Worm (Caenorhabditis elegans) whole organism, dauer: ENCODE measurements around the gene srh-141.

Source experiments
- unc-62 ChIP-seq: sonication (generic microtip); optimal IDR thresholded peaks from 2 replicates; lab custom pipeline; 2017; ENCODE audit warnings: missing biosample characterization, missing genetic modification reagents, missing genetic modification characterization

Gene srh-141

DNA sequence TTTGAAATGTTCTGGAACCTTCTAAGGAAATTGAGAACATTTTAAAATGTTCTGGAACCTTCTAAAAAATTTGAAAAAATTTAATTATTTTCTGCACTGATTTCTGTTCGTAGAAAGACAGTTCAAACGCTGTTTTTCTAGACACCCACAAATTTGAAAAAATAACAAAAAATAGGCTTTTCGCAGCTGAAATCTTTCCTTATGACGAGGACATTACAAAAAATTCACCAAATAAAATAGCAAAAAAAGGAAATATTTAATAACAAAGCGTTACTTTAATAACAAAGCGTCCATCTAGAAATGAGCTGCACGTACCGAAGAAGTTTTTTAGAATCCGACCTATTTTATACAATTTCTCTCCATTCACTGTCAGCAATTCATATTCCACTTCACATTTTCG, at the start of gene srh-141:
TSS of gene srh-141 (plus strand) at position 301 of the 400 bp plus-strand sequence.
- no peak for TF ChIP-seq unc-62 (GFP tag; lab: Kevin White, UChicago)

DNA sequence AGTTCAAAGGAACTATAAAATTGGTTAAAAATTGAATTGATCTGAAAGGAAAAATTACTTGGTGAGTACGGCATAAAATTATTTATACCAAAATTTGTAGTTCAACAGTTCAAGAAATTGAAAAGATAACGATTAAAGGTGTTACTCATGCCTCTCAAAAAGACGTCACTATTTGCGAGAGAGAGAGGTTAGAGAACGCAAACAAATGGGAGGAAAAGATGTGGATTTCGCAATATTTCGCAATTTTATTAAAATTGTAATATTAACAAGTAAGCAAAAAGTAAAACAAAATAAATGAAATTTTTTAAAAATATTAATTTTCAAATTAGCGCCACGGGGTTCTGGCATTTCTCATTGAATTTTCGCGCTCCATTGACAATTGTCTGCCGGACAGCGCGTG, 48.6 kb upstream of the srh-141 start, which contains the start of gene F13A7.11:
TSS of gene F13A7.11 (minus strand) at position 174 of the 400 bp plus-strand sequence.
- no peak for TF ChIP-seq unc-62 (GFP tag; lab: Kevin White, UChicago)

ce11 chrV:16395739-16396138, 48.0 kb upstream of the srh-141 start, which contains the start of gene F13A7.12:
TSS of gene F13A7.12 (plus strand) at chrV:16396039.
- TF ChIP-seq unc-62 (GFP tag; lab: Kevin White, UChicago): no peak

DNA sequence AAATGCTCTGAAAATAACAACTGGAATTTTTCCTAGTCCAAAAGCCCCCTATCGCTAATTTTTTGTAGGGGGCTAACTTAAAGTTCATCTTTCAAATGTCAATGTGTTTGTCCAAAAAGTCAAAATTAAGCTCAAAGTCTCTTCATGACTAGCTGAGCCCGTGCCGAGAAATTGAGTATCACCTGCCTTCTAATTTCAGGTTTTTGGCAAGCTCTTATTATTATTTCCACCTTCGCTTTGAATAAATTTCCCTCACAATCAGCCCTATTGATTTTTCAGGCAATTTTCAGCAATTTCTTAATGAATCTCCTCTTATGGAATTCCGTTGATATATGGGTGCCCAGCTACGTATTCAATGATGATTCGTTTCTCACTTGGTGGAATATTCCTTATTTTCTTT, 44.3 kb upstream of the srh-141 start, which contains the start of gene sre-36:
TSS of gene sre-36 (plus strand) at position 301 of the 400 bp plus-strand sequence.
- no peak for TF ChIP-seq unc-62 (GFP tag; lab: Kevin White, UChicago)

DNA sequence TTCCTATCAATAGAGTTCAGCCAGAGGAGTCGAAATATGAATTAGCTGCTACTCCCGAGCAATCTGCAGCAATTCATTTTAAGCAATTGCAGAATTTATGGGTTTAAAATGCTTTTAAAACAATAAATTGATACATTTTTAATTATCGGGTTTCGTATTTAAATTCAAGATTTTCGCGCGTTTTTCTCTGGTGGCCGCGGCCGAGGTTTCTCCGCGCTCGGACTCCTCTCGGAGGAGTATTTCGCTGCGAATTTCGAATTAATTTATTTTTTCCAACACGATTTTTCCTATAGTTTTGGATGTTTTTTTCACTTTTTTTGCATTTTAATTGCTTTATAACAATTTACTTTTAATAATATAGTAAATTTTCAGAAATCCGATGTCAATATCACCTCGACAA, 42.2 kb upstream of the srh-141 start, which contains the start of gene F13A7.14:
TSS of gene F13A7.14 (plus strand) at position 373 of the 400 bp plus-strand sequence.
- no peak for TF ChIP-seq unc-62 (GFP tag; lab: Kevin White, UChicago)

ce11 chrV:16403974-16404373, 39.8 kb upstream of the srh-141 start, which contains the start of gene syp-1:
TSS of gene syp-1 (plus strand) at chrV:16404274.
- no peak for TF ChIP-seq unc-62 (GFP tag; lab: Kevin White, UChicago)

DNA sequence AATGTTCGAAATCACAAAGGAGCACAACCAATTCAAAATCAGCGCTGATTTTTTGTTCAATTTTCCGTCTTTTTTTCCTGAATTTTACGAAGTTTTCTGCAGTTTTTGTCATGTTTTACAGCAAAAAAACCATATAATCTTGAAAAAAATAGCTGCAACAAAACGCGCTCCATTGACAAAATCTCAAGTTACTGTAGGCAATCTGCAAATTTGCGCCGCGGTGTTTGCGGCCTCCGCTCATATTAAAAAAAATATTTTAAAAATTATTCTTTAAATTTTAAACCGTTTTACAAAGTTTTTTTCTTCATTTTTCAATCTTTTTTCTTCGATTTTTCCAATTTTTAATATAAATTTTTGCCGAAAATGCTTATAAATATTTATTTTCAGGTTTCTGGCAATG, 38.4 kb upstream of the srh-141 start:
- TF ChIP-seq unc-62 (GFP tag; lab: Kevin White, UChicago): no peak

DNA sequence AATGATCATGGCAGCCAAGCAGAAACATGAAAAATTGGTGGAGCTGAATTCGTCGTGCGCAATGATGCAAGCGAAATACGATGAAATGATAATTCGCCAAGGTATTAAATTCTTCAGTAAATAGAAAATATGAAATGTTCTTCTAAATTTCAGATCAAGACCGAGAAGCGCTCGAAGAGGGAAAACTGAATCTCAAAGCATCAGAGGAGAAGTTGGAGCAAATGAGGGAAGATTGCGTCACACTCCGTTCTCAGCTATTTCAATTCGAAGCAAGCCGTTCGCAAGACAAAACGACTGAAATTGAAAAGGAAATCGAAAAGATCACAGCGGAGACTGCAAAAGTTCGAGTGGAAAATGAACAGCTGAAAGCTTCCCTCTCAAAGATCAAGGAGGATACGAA, 37.4 kb upstream of the srh-141 start:
- TF ChIP-seq unc-62 (GFP tag; lab: Kevin White, UChicago): no peak

DNA sequence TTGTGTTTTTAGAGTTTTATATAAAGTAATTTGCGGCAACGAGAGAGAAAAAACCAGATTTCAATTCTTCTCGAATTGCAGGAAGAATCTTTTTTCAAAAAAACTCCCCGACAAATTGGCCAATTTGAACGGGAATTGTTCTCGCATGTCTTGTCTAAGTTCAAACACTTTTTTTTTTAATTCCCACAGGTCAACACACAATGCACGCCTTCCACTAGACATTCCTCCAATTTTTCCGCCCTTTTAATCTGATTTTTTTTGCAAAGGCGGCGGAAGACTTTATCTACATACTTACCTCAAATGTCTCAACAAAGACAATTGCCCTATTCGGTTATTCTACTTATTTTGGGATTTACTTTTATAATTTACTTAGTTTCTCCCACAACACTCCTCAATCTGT, 36.1 kb upstream of the srh-141 start, which contains the start of gene F26D2.3:
TSS of gene F26D2.3 (plus strand) at position 301 of the 400 bp plus-strand sequence.
- TF ChIP-seq unc-62 (GFP tag; lab: Kevin White, UChicago): no peak

- TF ChIP-seq unc-62 (GFP tag; lab: Kevin White, UChicago): no peak
Measured at ce11 chrV:16410521-16410920, 33.2 kb upstream of the srh-141 start, which contains the start of gene srh-145. TSS of gene srh-145 (plus strand) at chrV:16410713.

DNA sequence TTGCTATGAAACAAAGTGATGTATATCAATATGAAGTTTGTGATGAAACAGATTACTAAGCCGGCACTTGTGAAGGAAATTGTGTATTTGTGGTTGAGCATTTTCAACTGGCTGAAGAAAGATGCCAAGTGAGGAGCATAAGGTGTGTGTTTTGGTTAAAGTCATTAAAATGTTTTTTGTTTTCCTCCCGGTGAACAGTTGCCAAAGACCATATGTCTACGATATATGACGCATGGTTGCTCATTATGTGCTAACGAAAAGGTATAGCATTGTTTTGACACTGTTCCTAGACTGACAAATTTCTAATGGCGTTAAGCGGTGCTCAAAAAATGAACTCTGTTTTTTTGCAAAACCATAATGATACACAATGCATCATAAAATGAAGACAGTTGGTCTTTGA, 26.7 kb upstream of the srh-141 start, which contains the start of gene str-55:
TSS of gene str-55 (minus strand) at position 101 of the 400 bp plus-strand sequence.
- no peak for TF ChIP-seq unc-62 (GFP tag; lab: Kevin White, UChicago)

ce11 chrV:16419769-16420168, 24.0 kb upstream of the srh-141 start, which contains the start of gene F26D2.16:
TSS of gene F26D2.16 (minus strand) at chrV:16419869.
- TF ChIP-seq unc-62 (GFP tag; lab: Kevin White, UChicago): no peak

- TF ChIP-seq unc-62 (GFP tag; lab: Kevin White, UChicago): no peak
Measured at ce11 chrV:16420696-16421095, 23.0 kb upstream of the srh-141 start, which contains the start of gene srw-48. TSS of gene srw-48 (plus strand) at chrV:16420996.

DNA sequence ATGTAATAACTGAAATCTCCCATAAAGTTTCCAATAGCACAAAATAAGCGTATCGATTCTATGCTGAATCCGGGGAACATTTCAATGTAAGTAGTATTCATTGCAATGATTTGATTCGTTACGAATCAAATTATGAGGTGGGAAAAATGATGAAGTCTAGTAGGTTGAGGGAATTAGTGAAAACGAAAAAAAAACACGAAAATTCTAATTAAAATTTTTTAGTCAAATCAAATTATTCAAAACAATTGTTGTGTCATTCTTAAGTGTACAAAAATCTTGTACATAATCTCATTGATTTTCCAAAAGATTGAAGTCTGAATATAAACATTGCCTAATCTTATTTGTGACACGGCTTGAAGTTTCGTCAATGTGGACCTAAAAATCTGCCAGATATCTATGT, 19.3 kb upstream of the srh-141 start, which contains the start of gene srw-29:
TSS of gene srw-29 (minus strand) at position 101 of the 400 bp plus-strand sequence.
- TF ChIP-seq unc-62 (GFP tag; lab: Kevin White, UChicago): no peak

DNA sequence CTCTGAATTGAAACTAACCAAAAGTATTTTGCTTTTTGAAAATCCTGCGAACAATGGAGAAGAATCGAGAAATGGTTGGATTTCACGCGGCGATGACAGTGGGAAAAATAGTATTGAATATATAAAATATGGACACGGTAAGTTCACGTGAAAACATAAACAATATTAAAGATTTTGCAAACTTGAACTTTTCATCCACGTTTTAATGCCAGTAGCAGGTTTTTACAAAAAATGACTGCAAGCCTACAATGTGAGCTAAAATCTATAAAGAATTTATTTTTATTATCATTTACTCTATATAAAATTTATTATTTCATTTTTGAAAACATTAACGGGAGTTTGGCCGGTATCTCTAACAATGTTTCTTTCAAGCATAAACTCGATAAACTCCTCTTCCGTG, 14.2 kb upstream of the srh-141 start, which contains the start of gene F26D2.10:
TSS of gene F26D2.10 (minus strand) at position 101 of the 400 bp plus-strand sequence.
- TF ChIP-seq unc-62 (GFP tag; lab: Kevin White, UChicago): no peak

DNA sequence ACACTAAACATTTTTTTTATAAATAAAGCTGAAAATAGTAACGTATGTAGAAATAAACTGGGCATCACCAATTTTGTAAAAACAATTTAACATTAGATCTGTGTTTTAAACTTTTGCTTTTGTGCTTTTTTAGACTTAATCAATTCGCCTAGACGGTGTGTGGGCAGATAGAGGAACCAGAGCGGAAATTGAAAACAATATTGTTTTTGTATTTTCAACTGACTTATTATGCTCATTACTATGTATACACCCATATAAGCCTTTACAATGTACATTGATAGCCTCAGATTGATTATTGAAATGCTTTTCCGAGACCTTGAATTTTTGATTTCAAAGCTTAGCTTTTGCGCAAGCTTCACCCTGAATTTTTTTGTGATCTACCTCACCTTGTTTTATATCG, 13.8 kb upstream of the srh-141 start, which contains the start of gene str-73:
TSS of gene str-73 (plus strand) at position 301 of the 400 bp plus-strand sequence.
- no peak for TF ChIP-seq unc-62 (GFP tag; lab: Kevin White, UChicago)

DNA sequence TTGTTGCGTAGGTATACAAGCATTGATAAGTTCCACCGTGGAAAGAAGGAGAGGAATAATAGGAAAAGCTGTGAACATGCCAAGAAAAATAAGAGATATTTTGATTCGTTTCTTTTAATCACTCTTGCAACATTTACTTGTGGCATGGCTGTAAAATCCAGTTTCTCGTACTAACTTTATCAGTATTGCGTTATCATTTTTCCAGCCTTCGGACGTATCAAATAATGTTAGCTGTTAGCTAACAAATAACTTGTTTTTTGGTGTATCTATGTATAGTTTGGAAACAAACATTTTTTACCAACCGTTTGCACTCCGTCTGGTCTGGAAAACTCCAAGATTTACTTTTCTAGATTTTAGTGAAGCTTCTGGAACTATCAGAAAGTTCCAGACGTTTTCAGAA, 10.3 kb upstream of the srh-141 start, which contains the start of gene clec-234:
TSS of gene clec-234 (minus strand) at position 101 of the 400 bp plus-strand sequence.
- TF ChIP-seq unc-62 (GFP tag; lab: Kevin White, UChicago): no peak
